Worm (Caenorhabditis elegans): ENCODE measurements around the gene T16G1.13.
A peak's percentile ranks its signal among the peaks of the same experiment; 100 is the strongest.

- TF ChIP-seq nhr-6 (tag; optimal IDR thresholded peaks at IDR 0.05), result peak; percentile 44
- no peak for TF ChIP-seq snpc-4 (tag; optimal IDR thresholded peaks at IDR 0.05)
- no peak for TF ChIP-seq egl-27 (tag; optimal IDR thresholded peaks at IDR 0.05)
- no peak for TF ChIP-seq ztf-11 (tag; optimal IDR thresholded peaks at IDR 0.05)
- no peak for TF ChIP-seq zag-1 (tag; optimal IDR thresholded peaks at IDR 0.05)
- TF ChIP-seq lsy-2 (tag; optimal IDR thresholded peaks at IDR 0.05), result peak in 1 of 2 experiments; percentile 90
- no peak for TF ChIP-seq daf-8 (GFP tag; IDR thresholded peaks at IDR 0.05)
- no peak for TF ChIP-seq ctbp-1 (GFP tag; IDR thresholded peaks at IDR 0.05)
- peak; percentile 74 for TF ChIP-seq T20F7.1 (GFP tag; optimal IDR thresholded peaks at IDR 0.05)
- no peak for TF ChIP-seq nhr-237 (tag; optimal IDR thresholded peaks at IDR 0.05)
- no peak for TF ChIP-seq F49E8.2 (tag; optimal IDR thresholded peaks at IDR 0.05; ENCODE audit: borderline replicate concordance)
These were observed 21.0 kb downstream of the T16G1.13 start, which contains the start of gene pnn-1 for ce11 chrV:12970575-12971160.
